Worm (Caenorhabditis elegans) whole organism, mixed stage, embryonic: ENCODE data around the gene ifb-1.

ENCODE experiments used
- cnd-1 ChIP-seq: fragments of 200-800 bp; sonication (Bioruptor generic); optimal IDR thresholded peaks from 2 replicates; lab custom pipeline; 2018; ENCODE audit warnings: mild to moderate bottlenecking, missing genetic modification characterization, missing compliant biosample characterization
- unc-62 ChIP-seq: fragments of 150-350 bp; optimal IDR thresholded peaks from 2 replicates; lab custom pipeline; 2014; ENCODE audit warnings: missing biosample characterization, missing genetic modification reagents, missing genetic modification characterization

DNA sequence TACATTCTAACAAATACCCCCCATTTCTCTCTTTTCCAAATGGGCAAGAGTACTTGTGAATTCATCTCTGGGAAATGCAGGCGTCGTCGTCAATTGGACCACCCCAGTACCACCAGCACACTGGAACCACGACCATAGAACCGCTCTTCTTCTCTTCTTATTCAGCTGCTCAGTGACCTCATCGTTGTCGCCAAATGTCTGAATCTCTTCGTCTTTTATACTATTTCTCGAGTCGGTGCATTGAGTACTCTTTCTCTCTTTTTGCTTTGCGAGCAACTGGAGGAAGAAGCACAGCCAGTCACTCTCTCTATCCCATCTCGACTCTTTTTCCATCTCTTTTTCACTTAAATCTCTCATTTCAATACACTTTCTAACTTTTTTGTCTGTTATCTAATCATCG lies 14.4 kb downstream of the ifb-1 start:
- TF ChIP-seq unc-62 (GFP tag; lab: Kevin White, UChicago), result no peak
- TF ChIP-seq cnd-1 (tag; lab: Kevin White, UChicago), result no peak
